Worm (Caenorhabditis elegans): ENCODE measurements around the gene lgc-35.

DNA sequence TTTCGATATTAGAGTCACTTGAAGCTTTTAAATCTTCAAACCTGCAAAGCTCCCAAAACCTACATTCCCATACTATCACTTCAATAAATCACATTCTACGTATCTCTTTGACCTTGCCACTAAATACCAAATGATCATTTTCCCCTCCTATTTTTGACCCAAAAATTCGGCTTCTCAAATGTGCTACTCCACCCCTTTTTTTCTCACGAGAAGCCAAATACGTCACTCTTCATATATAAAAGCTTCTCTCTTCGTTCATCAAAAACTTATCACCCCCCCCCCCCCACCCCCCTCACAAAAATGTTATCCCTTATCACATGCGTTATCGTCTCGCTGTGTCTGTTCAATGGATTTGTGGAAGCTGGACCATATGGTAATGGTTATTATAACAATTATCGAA lies 13.2 kb downstream of the lgc-35 start, which contains the start of gene Y46G5A.38:
- TF ChIP-seq lin-11 (tag; optimal IDR thresholded peaks at IDR 0.05) (no peak), nhr-12 (tag; optimal IDR thresholded peaks at IDR 0.05) (no peak), ztf-11 (tag; optimal IDR thresholded peaks at IDR 0.05) (no peak), nhr-10 (tag; optimal IDR thresholded peaks at IDR 0.05) (no peak), blmp-1 (tag; optimal IDR thresholded peaks at IDR 0.05; ENCODE audit: insufficient read depth) (no peak), lin-13 (GFP tag; optimal IDR thresholded peaks at IDR 0.05) (no peak), ama-1 (optimal IDR thresholded peaks at IDR 0.05) (no peak)

Data from whole organism, L2 larva.